Worm (Caenorhabditis elegans): Measurements from ENCODE around the gene F57A8.7.

Gene F57A8.7

DNA sequence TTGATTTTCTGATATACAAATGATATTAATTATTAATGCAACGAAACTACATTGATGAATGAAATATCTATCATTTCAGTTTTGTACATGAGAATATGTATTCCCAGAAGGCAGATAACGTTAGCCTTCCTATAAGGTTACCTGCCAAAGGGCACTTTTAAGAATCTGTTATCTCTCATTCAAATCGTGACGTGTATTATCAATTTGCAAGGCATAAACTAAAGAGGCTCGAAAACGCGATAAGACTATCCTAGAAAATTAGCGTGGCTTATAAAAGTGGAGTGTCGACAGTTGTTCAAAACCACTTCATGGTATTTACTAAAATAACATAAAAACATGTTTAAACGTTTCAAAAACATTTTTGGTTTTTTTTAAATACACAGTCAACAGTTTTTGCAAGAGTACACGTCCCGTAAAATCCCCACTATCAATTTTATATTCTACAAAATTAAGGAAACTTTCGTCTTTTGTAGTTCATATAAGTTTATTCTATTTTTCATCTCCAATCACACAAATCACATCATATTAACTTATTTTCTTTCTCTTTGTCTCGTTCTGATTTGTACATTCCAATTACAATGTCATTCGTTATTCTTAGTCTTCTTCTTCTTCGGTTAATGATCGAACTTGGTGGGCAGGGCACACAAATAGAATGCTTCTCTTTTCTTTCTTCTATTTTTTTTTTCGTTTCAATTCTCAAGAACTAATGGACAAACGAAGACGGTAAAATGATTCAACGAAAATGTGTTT is 49.4 kb downstream of the F57A8.7 start, which contains the start of gene C08B6.10:
C08B6.10 (plus strand) TSS at position 700 of the 750 bp plus-strand sequence.
- TF ChIP-seq elt-2 (tag; optimal IDR thresholded peaks at IDR 0.05) (peak; percentile 81), unc-86 (tag; optimal IDR thresholded peaks at IDR 0.05) (no peak)
